Fruit fly (Drosophila melanogaster) whole organism, adult: ENCODE measurements around the gene aay.

ENCODE experiments used
- CG11617 ChIP-seq: fragments of 200-800 bp; sonication (Bioruptor generic); optimal IDR thresholded peaks from 2 replicates; lab custom pipeline; 2017; ENCODE audit warnings: mild to moderate bottlenecking, missing biosample characterization, missing genetic modification reagents, missing genetic modification characterization
- CG12768 ChIP-seq: fragments of 200-800 bp; sonication (Bioruptor generic); optimal IDR thresholded peaks from 2 replicates; lab custom pipeline; 2017; ENCODE audit warnings: missing biosample characterization, missing genetic modification characterization, mild to moderate bottlenecking, moderate library complexity, missing genetic modification reagents
- CG14711 ChIP-seq: fragments of 200-800 bp; sonication (Bioruptor generic); optimal IDR thresholded peaks from 2 replicates; lab custom pipeline; 2018; ENCODE audit warnings: missing biosample characterization, mild to moderate bottlenecking, missing genetic modification characterization, moderate library complexity
- CG1620 ChIP-seq: fragments of 200-800 bp; sonication (Bioruptor generic); optimal IDR thresholded peaks from 2 replicates; lab custom pipeline; 2016; ENCODE audit warnings: missing biosample characterization, missing genetic modification characterization
- CG33017 ChIP-seq: fragments of 200-800 bp; sonication (Bioruptor generic); optimal IDR thresholded peaks from 2 replicates; lab custom pipeline; 2018; ENCODE audit warnings: missing biosample characterization, mild to moderate bottlenecking, missing genetic modification characterization, moderate library complexity
- CG5204 ChIP-seq: fragments of 200-800 bp; sonication (Bioruptor generic); optimal IDR thresholded peaks from 2 replicates; lab custom pipeline; 2016; ENCODE audit warnings: missing biosample characterization, missing genetic modification characterization
- CG7045 ChIP-seq: fragments of 200-800 bp; sonication (Bioruptor generic); optimal IDR thresholded peaks from 2 replicates; lab custom pipeline; 2017; ENCODE audit warnings: missing biosample characterization, mild to moderate bottlenecking, missing genetic modification characterization
- CG7101 ChIP-seq: fragments of 200-800 bp; sonication (Bioruptor generic); optimal IDR thresholded peaks from 2 replicates; lab custom pipeline; 2018; ENCODE audit warnings: missing biosample characterization, mild to moderate bottlenecking, missing genetic modification characterization, moderate library complexity
- Clk ChIP-seq: fragments of 200-800 bp; sonication (Bioruptor generic); optimal IDR thresholded peaks from 2 replicates; lab custom pipeline; 2017; ENCODE audit warnings: missing biosample characterization, missing genetic modification characterization
- Crg-1 ChIP-seq: fragments of 200-800 bp; sonication (Bioruptor generic); optimal IDR thresholded peaks from 2 replicates; lab custom pipeline; 2016; ENCODE audit warnings: missing biosample characterization, missing genetic modification characterization
- Hr96 ChIP-seq: fragments of 200-800 bp; sonication (Bioruptor generic); optimal IDR thresholded peaks from 2 replicates; lab custom pipeline; 2016; ENCODE audit warnings: missing biosample characterization, missing genetic modification characterization
- Mnt ChIP-seq: fragments of 200-800 bp; sonication (Bioruptor generic); optimal IDR thresholded peaks from 2 replicates; lab custom pipeline; 2016; ENCODE audit warnings: missing biosample characterization, mild to moderate bottlenecking, missing genetic modification characterization
- bab1 ChIP-seq: fragments of 200-800 bp; sonication (Bioruptor generic); optimal IDR thresholded peaks from 3 replicates; lab custom pipeline; 2019; ENCODE audit warnings: missing biosample characterization, mild to moderate bottlenecking, missing genetic modification characterization, moderate library complexity
- cic ChIP-seq: fragments of 200-800 bp; sonication (Bioruptor generic); optimal IDR thresholded peaks from 2 replicates; lab custom pipeline; 2017; ENCODE audit warnings: missing biosample characterization, mild to moderate bottlenecking, missing genetic modification characterization, moderate library complexity
- cnc ChIP-seq, 2 experiments: fragments of >200 bp; optimal IDR thresholded peaks; 2 replicates each; lab custom pipeline; 2017
- kay ChIP-seq: fragments of 200-800 bp; sonication (Bioruptor generic); peaks from one replicate; lab custom pipeline; 2016; ENCODE audit warnings: missing biosample characterization, missing genetic modification characterization, borderline replicate concordance
- ovo ChIP-seq: fragments of 200-800 bp; sonication (Bioruptor generic); optimal IDR thresholded peaks from 2 replicates; lab custom pipeline; 2016; ENCODE audit warnings: missing biosample characterization, missing genetic modification characterization
- pad ChIP-seq: fragments of 200-800 bp; sonication (Bioruptor generic); optimal IDR thresholded peaks from 3 replicates; lab custom pipeline; 2017; ENCODE audit warnings: missing biosample characterization, missing genetic modification characterization, mild to moderate bottlenecking, moderate library complexity, missing genetic modification reagents
- tj ChIP-seq: fragments of 200-800 bp; sonication (Bioruptor generic); optimal IDR thresholded peaks from 3 replicates; lab custom pipeline; 2017; ENCODE audit warnings: missing biosample characterization, mild to moderate bottlenecking, missing genetic modification characterization, moderate library complexity
- toe ChIP-seq: fragments of 200-800 bp; sonication (Bioruptor generic); optimal IDR thresholded peaks from 2 replicates; lab custom pipeline; 2016; ENCODE audit warnings: missing biosample characterization, missing genetic modification characterization

Gene aay

dm6 chr3L:9396038-9396437 is 27.0 kb upstream of the aay start:
- TF ChIP-seq cic (GFP tag; lab: Kevin White, UChicago) (peak; percentile 76), CG12768 (peak; percentile 49), ovo (GFP tag; lab: Kevin White, UChicago) (peak; percentile 94), CG7045 (GFP tag; lab: Kevin White, UChicago) (peak; percentile 9), bab1 (GFP tag; lab: Kevin White, UChicago) (no peak), tj (GFP tag; lab: Kevin White, UChicago) (peak; percentile 91), cnc (optimal IDR thresholded peaks at IDR 0.05; lab: Kevin White, UChicago) (no peak), pad (GFP tag; lab: Kevin White, UChicago) (peak; percentile 36), kay (GFP tag; lab: Kevin White, UChicago) (peak; percentile 95)

- TF ChIP-seq CG11617 (GFP tag; lab: Kevin White, UChicago) (no peak), cic (GFP tag; lab: Kevin White, UChicago) (no peak), Mnt (no peak), tj (GFP tag; lab: Kevin White, UChicago) (peak; percentile 37)
Observed at dm6 chr3L:9396704-9397103, 26.3 kb upstream of the aay start.

- TF ChIP-seq ovo (GFP tag; lab: Kevin White, UChicago) (peak; percentile 93), CG7045 (GFP tag; lab: Kevin White, UChicago) (peak; percentile 92), CG7101 (peak; percentile 88), CG33017 (tag; lab: Kevin White, UChicago) (peak; percentile 76), pad (GFP tag; lab: Kevin White, UChicago) (peak; percentile 74), cic (GFP tag; lab: Kevin White, UChicago) (peak; percentile 92), kay (GFP tag; lab: Kevin White, UChicago) (peak; percentile 92), CG12768 (peak; percentile 94), CG5204 (GFP tag; lab: Kevin White, UChicago) (no peak), tj (GFP tag; lab: Kevin White, UChicago) (no peak), Hr96 (GFP tag; lab: Kevin White, UChicago) (no peak), CG1620 (peak; percentile 69), toe (GFP tag; lab: Kevin White, UChicago) (peak; percentile 36), bab1 (GFP tag; lab: Kevin White, UChicago) (peak; percentile 57), Mnt (peak; percentile 77), CG14711 (peak; percentile 68), cnc (optimal IDR thresholded peaks at IDR 0.05; lab: Kevin White, UChicago) (no peak), Crg-1 (GFP tag; lab: Kevin White, UChicago) (peak; percentile 86), Clk (peak; percentile 72), CG11617 (GFP tag; lab: Kevin White, UChicago) (peak; percentile 72)
Observed at dm6 chr3L:9397156-9397555, 25.9 kb upstream of the aay start.

dm6 chr3L:9398028-9398427 is 25.0 kb upstream of the aay start:
- TF ChIP-seq Mnt (no peak), bab1 (GFP tag; lab: Kevin White, UChicago) (no peak), CG7045 (GFP tag; lab: Kevin White, UChicago) (no peak), CG14711 (no peak), tj (GFP tag; lab: Kevin White, UChicago) (no peak), cnc (optimal IDR thresholded peaks at IDR 0.05; lab: Kevin White, UChicago) (no peak)

dm6 chr3L:9398435-9398981 is 24.5 kb upstream of the aay start:
- TF ChIP-seq cnc (optimal IDR thresholded peaks at IDR 0.05; lab: Kevin White, UChicago) (no peak), CG7045 (GFP tag; lab: Kevin White, UChicago) (peak; percentile 45)

dm6 chr3L:9399013-9399750 is 23.9 kb upstream of the aay start, which contains the start of gene CG4080:
TSS of gene CG4080 (minus strand) at chr3L:9399227.
- TF ChIP-seq CG7101 (peak; percentile 37), CG12768 (no peak), Crg-1 (GFP tag; lab: Kevin White, UChicago) (peak; percentile 33), ovo (GFP tag; lab: Kevin White, UChicago) (peak; percentile 39), kay (GFP tag; lab: Kevin White, UChicago) (peak; percentile 98), Clk (no peak), cnc (optimal IDR thresholded peaks at IDR 0.05; lab: Kevin White, UChicago) (no peak), cic (GFP tag; lab: Kevin White, UChicago) (peak; percentile 38), pad (GFP tag; lab: Kevin White, UChicago) (no peak), CG33017 (tag; lab: Kevin White, UChicago) (peak; percentile 49), CG5204 (GFP tag; lab: Kevin White, UChicago) (no peak), Mnt (peak; percentile 63), toe (GFP tag; lab: Kevin White, UChicago) (no peak), tj (GFP tag; lab: Kevin White, UChicago) (no peak), CG7045 (GFP tag; lab: Kevin White, UChicago) (no peak), CG11617 (GFP tag; lab: Kevin White, UChicago) (peak; percentile 76), Hr96 (GFP tag; lab: Kevin White, UChicago) (no peak), CG1620 (peak; percentile 49), CG14711 (peak; percentile 43), bab1 (GFP tag; lab: Kevin White, UChicago) (peak; percentile 42)
